Worm (Caenorhabditis elegans): Measurements from ENCODE around the gene tag-307.

- TF ChIP-seq lin-15B (tag; optimal IDR thresholded peaks at IDR 0.05) (no peak), unc-130 (tag; optimal IDR thresholded peaks at IDR 0.05) (no peak)
Measured at ce11 chrIII:7812208-7812880, 44.7 kb downstream of the tag-307 start.
